Worm (Caenorhabditis elegans) whole organism, midembryonic: ENCODE results near the gene F14H3.3.

Source experiments
- T22C8.4 ChIP-seq: fragments of 200-800 bp; sonication (Bioruptor generic); IDR thresholded peaks from 2 replicates; pipeline ENCODE4 v1.3.6; 2022; ENCODE audit warnings: missing genetic modification characterization, missing compliant biosample characterization
- med-1 ChIP-seq: sonication (generic microtip); optimal IDR thresholded peaks from 2 replicates; lab custom pipeline; 2017; ENCODE audit warnings: missing genetic modification characterization, mild to moderate bottlenecking, missing compliant biosample characterization, antibody characterized with exemption, missing genetic modification reagents; ENCODE audit not compliant: insufficient read depth

DNA sequence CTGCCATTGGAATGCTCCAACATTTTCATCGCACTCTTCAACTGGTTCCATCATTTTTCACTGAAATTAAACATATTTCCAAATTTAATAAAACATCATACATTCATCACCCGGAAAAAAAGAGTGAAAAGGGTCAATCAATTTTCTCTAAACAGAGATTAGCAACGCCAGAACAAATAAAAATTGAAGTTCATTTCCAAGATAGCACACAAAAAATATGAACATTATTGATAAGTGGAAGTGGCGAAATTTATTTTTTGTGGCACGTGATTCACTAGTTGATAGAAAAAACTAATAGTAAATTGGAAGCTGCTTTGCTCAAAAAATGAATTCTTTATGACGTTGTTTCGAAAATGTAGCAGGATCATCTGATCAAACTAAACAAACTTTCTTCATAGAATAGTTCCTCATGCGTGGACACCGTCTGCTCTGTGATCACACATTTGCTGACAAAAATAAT, 22.0 kb upstream of the F14H3.3 start, which contains the start of the genes F14H3.12 and srj-29:
- TF ChIP-seq T22C8.4 (GFP tag; lab: Robert Waterston, UW) (no peak), med-1 (GFP tag; lab: Kevin White, UChicago) (no peak)
